Worm (Caenorhabditis elegans) whole organism, L1 larva: ENCODE results near the gene T11F9.7.

Experiments
- fkh-4 ChIP-seq: sonication (generic microtip); optimal IDR thresholded peaks from 2 replicates; lab custom pipeline; 2016; ENCODE audit warnings: missing compliant biosample characterization, missing genetic modification characterization, borderline replicate concordance
- lin-39 ChIP-seq: fragments of 150-350 bp; optimal IDR thresholded peaks from 2 replicates; lab custom pipeline; 2014; ENCODE audit warnings: missing biosample characterization, missing genetic modification reagents, missing genetic modification characterization
- ztf-11 ChIP-seq, 2 experiments: sonication (generic microtip); optimal IDR thresholded peaks; 2 replicates each; lab custom pipeline; 2016 to 2017; ENCODE audit warnings: missing genetic modification characterization in 2 of 2, missing biosample characterization in 1 of 2, missing compliant biosample characterization in 1 of 2

DNA sequence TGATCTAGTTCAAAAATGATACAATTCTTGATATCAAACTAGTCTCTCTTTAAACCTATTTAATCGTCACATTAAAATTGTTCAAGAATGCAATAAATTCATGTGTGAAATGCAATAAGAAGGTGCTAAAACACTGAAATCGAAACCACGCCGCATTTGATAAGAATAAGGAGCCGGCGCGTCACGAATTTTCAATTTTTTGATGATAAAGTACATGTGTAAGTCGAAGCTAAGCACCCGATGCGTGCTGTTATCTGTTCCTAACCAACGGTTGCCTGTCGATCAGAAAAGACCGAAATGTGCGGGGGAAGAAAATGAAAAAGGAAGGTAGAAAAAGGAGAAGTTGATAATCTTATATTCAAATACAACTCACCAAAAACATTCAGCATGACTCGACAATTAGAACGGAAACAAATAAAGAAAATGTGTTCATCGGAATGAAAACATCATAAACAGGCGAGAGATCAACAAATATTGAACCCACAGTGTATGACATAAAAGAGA lies 5.5 kb upstream of the T11F9.7 start, which contains the start of gene aat-6:
- TF ChIP-seq fkh-4 (tag; lab: Kevin White, UChicago) (no peak), lin-39 (tag; lab: Kevin White, UChicago) (no peak), ztf-11 (tag; optimal IDR thresholded peaks at IDR 0.05; lab: Kevin White, UChicago) (no peak)
